Worm (Caenorhabditis elegans): ENCODE measurements around the gene lap-2.

DNA sequence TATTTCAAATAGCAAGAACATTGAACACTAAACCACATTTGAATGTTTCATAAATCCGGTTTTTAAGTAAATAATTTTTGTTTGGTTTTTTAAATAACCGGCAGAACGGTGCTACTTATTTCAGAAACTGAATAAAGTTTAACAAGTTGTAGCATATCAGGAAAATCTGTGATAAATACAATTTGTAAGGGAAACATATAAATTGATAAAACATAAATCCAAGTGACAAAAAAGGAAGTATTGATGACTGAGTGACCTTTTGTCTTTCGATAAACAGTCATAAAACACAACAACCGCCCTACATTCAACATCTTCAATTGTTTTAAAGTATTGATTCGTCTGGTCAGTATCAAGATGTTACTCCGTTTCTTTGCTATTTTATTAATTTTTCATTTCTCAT is 48.2 kb upstream of the lap-2 start, which contains the start of gene far-5:
- TF ChIP-seq tbx-2 (tag; optimal IDR thresholded peaks at IDR 0.05) (no peak), hlh-13 (GFP tag; optimal IDR thresholded peaks at IDR 0.05) (no peak), ceh-6 (GFP tag; optimal IDR thresholded peaks at IDR 0.05) (no peak), ets-4 (tag; optimal IDR thresholded peaks at IDR 0.05) (no peak), T23F11.4 (GFP tag; optimal IDR thresholded peaks at IDR 0.05) (no peak), lin-11 (tag; optimal IDR thresholded peaks at IDR 0.05) (no peak), gmeb-2 (tag; optimal IDR thresholded peaks at IDR 0.05) (no peak), rnt-1 (tag; optimal IDR thresholded peaks at IDR 0.05) (no peak), fkh-10 (GFP tag; optimal IDR thresholded peaks at IDR 0.05) (no peak), hlh-6 (tag; optimal IDR thresholded peaks at IDR 0.05) (no peak), nhr-11 (tag; optimal IDR thresholded peaks at IDR 0.05) (no peak)

All from whole organism, late embryonic.